Fruit fly (Drosophila melanogaster): Measurements from ENCODE around the gene nonC.

The nonC gene

DNA sequence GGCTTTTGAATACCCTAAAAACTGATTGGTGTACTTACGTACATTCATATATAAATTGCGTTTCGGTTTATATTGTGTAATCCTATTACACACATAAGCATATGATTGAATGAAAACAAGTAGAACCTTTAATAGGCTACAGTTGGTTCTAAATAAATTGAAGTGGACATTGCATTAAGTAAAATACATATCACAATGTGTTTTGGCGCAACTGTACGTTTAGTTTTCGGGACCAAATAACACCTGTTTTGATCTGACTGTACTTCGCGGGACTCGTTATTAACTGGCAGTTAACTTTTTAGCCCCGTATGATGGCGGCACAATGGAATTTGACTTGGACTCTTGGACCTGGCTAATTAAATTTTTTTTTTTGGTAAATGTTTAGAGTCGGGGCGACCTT lies 42.5 kb downstream of the nonC start:
- no peak for TF ChIP-seq Hr38 (GFP tag; optimal IDR thresholded peaks at IDR 0.05)
- peak; percentile 72 for TF ChIP-seq Eip78C (GFP tag)
- no peak for TF ChIP-seq eg (GFP tag; IDR thresholded peaks at IDR 0.05)
- TF ChIP-seq Hr39 (GFP tag; optimal IDR thresholded peaks at IDR 0.05), result no peak
- TF ChIP-seq Blimp-1 (GFP tag; optimal IDR thresholded peaks at IDR 0.05), result no peak
- no peak for TF ChIP-seq CG11762 (GFP tag; optimal IDR thresholded peaks at IDR 0.05; ENCODE audit: insufficient read depth)
- TF ChIP-seq CG6276 (GFP tag; optimal IDR thresholded peaks at IDR 0.05), result peak; percentile 2
- TF ChIP-seq CG6163 (GFP tag; IDR thresholded peaks at IDR 0.05), result no peak
- no peak for TF ChIP-seq Sox102F (GFP tag; optimal IDR thresholded peaks at IDR 0.05)
- TF ChIP-seq dac (GFP tag; optimal IDR thresholded peaks at IDR 0.05), result no peak
- no peak for TF ChIP-seq Lpt (GFP tag; optimal IDR thresholded peaks at IDR 0.05)
- no peak for TF ChIP-seq CG16779 (tag; optimal IDR thresholded peaks at IDR 0.05)
- peak; percentile 6 for TF ChIP-seq CG32006 (GFP tag; optimal IDR thresholded peaks at IDR 0.05)
- TF ChIP-seq Sox15 (GFP tag; optimal IDR thresholded peaks at IDR 0.05), result no peak
- TF ChIP-seq Sox14 (GFP tag; optimal IDR thresholded peaks at IDR 0.05), result peak; percentile 0
- no peak for TF ChIP-seq lz (GFP tag; optimal IDR thresholded peaks at IDR 0.05)
- TF ChIP-seq fd85E (GFP tag; optimal IDR thresholded peaks at IDR 0.05), result no peak
- peak; percentile 40 for TF ChIP-seq svp (GFP tag)
- TF ChIP-seq topi (GFP tag; optimal IDR thresholded peaks at IDR 0.05), result peak; percentile 5
- no peak for TF ChIP-seq CG1621 (tag; optimal IDR thresholded peaks at IDR 0.05)
- TF ChIP-seq CG10669 (GFP tag; optimal IDR thresholded peaks at IDR 0.05), result no peak
- TF ChIP-seq CG11902 (GFP tag; optimal IDR thresholded peaks at IDR 0.05), result no peak
- TF ChIP-seq CG3032 (tag; optimal IDR thresholded peaks at IDR 0.05), result no peak

DNA sequence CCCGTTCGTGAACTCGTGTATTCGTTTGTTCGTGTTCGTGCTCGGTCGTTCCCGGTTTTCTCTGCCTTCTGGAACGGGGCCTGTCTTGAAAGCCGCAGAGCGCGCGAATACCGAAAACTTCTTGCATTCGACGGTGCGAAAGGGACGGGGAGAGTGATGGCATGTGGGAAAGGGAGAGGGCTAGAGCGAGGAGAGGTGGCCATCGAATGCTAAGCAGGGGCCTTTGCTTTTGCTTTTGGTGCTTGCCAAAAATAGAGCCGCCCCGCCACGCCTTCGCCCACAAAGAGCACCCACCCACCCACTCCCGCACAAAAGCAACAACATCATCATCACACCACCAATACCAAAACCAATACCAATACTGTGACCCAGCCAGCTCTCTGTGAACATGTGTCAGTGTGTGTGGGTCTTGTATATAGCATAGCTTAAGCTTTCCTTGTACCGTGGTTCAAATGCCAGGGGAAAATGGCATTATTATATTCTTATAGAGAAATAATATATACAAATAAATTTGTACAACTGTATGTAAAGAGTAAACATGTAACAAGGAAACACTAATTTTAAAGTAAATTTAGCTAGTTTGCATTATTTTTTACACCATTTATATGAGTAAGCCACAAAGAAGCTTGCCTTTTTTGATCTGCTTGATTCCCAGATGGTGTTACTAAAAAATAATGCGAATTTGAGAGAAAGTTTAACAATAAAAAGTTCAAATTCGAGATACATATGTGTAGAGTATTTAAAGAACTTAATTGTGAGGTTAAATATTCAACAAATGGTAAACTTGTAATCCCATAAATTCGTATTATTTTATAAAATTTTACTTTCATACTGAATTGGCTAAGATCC lies 43.1 kb downstream of the nonC start, which contains the start of gene CG14434:
Gene CG14434, minus strand, starts transcription at position 20 of the 849 bp plus-strand sequence.
- TF ChIP-seq CG6276 (GFP tag; optimal IDR thresholded peaks at IDR 0.05), result peak; percentile 88
- peak; percentile 79 for TF ChIP-seq Sox14 (GFP tag; optimal IDR thresholded peaks at IDR 0.05)
- peak; percentile 56 for TF ChIP-seq CG8319 (GFP tag; optimal IDR thresholded peaks at IDR 0.05)
- TF ChIP-seq Eip78C (GFP tag), result peak; percentile 95
- peak; percentile 11 to 66 for TF ChIP-seq ss (GFP tag; optimal IDR thresholded peaks at IDR 0.05)
- no peak for TF ChIP-seq CG1621 (tag; optimal IDR thresholded peaks at IDR 0.05)
- TF ChIP-seq esn (GFP tag; optimal IDR thresholded peaks at IDR 0.05), result peak; percentile 87
- peak; percentile 84 for TF ChIP-seq spab (GFP tag; optimal IDR thresholded peaks at IDR 0.05)
- TF ChIP-seq CG3919 (GFP tag; optimal IDR thresholded peaks at IDR 0.05), result peak; percentile 74
- peak; percentile 67 for TF ChIP-seq CG11762 (GFP tag; optimal IDR thresholded peaks at IDR 0.05; ENCODE audit: insufficient read depth)
- peak; percentile 41 for TF ChIP-seq CG7368 (GFP tag; optimal IDR thresholded peaks at IDR 0.05)
- peak; percentile 74 for TF ChIP-seq fd59A (GFP tag; optimal IDR thresholded peaks at IDR 0.05)
- no peak for TF ChIP-seq Hr38 (GFP tag; optimal IDR thresholded peaks at IDR 0.05)
- no peak for TF ChIP-seq Eip93F (GFP tag; optimal IDR thresholded peaks at IDR 0.05)
- peak; percentile 75 for TF ChIP-seq CG3032 (tag; optimal IDR thresholded peaks at IDR 0.05)
- peak; percentile 82 for TF ChIP-seq topi (GFP tag; optimal IDR thresholded peaks at IDR 0.05)
- TF ChIP-seq CG6854 (GFP tag; optimal IDR thresholded peaks at IDR 0.05), result no peak
- peak; percentile 76 for TF ChIP-seq Sox15 (GFP tag; optimal IDR thresholded peaks at IDR 0.05)
- TF ChIP-seq CG8119 (GFP tag; IDR thresholded peaks at IDR 0.05), result peak; percentile 55; the same call in 2 of the 3 replicates
- TF ChIP-seq vri (GFP tag; optimal IDR thresholded peaks at IDR 0.05), result no peak
- peak; percentile 62 for TF ChIP-seq cyc (GFP tag; optimal IDR thresholded peaks at IDR 0.05)
- TF ChIP-seq net (GFP tag; optimal IDR thresholded peaks at IDR 0.05), result peak; percentile 75
- peak; percentile 78 for TF ChIP-seq Sox102F (GFP tag; optimal IDR thresholded peaks at IDR 0.05)
- peak; percentile 81 for TF ChIP-seq OdsH (GFP tag; optimal IDR thresholded peaks at IDR 0.05)
- TF ChIP-seq CG11902 (GFP tag; optimal IDR thresholded peaks at IDR 0.05), result peak; percentile 65
- TF ChIP-seq dac (GFP tag; optimal IDR thresholded peaks at IDR 0.05), result peak; percentile 45
- TF ChIP-seq CG31627 (GFP tag; optimal IDR thresholded peaks at IDR 0.05), result peak; percentile 62
- TF ChIP-seq Ets21C (GFP tag; optimal IDR thresholded peaks at IDR 0.05), result peak; percentile 49
- TF ChIP-seq CG32006 (GFP tag; optimal IDR thresholded peaks at IDR 0.05), result peak; percentile 94
- peak; percentile 90 for TF ChIP-seq CG4318 (GFP tag; optimal IDR thresholded peaks at IDR 0.05)
- peak; percentile 77 for TF ChIP-seq pdm3 (GFP tag; optimal IDR thresholded peaks at IDR 0.05)
- peak; percentile 59 for TF ChIP-seq Blimp-1 (GFP tag; optimal IDR thresholded peaks at IDR 0.05)
- peak; percentile 83 for TF ChIP-seq Met (GFP tag; optimal IDR thresholded peaks at IDR 0.05)
- TF ChIP-seq CG6808 (GFP tag; optimal IDR thresholded peaks at IDR 0.05), result peak; percentile 88
- peak; percentile 78 for TF ChIP-seq CG10631 (GFP tag; optimal IDR thresholded peaks at IDR 0.05)
- peak; percentile 67 for TF ChIP-seq Hr39 (GFP tag; optimal IDR thresholded peaks at IDR 0.05)
- peak; percentile 49 for TF ChIP-seq CG15336 (GFP tag; IDR thresholded peaks at IDR 0.05)
- TF ChIP-seq Gug (GFP tag; IDR thresholded peaks at IDR 0.05), result peak; percentile 33
- peak; percentile 75 for TF ChIP-seq CG10669 (GFP tag; optimal IDR thresholded peaks at IDR 0.05)
- peak; percentile 46 for TF ChIP-seq Lpt (GFP tag; optimal IDR thresholded peaks at IDR 0.05)

All from whole organism, prepupa.